Worm (Caenorhabditis elegans) whole organism, L1 larva: Measurements from ENCODE around the gene famh-161.

ENCODE experiments used
- C04F5.9 ChIP-seq: sonication (generic microtip); optimal IDR thresholded peaks from 2 replicates; lab custom pipeline; 2016; ENCODE audit warnings: missing genetic modification characterization, missing compliant biosample characterization
- C16A3.4 ChIP-seq: fragments of 150-350 bp; optimal IDR thresholded peaks from 2 replicates; lab custom pipeline; 2014; ENCODE audit warnings: missing biosample characterization, missing genetic modification characterization
- C34B4.2 ChIP-seq: sonication (generic microtip); optimal IDR thresholded peaks from 2 replicates; lab custom pipeline; 2017; ENCODE audit warnings: mild to moderate bottlenecking, missing genetic modification characterization, missing compliant biosample characterization
- Y116A8C.19 ChIP-seq: sonication (generic microtip); optimal IDR thresholded peaks from 2 replicates; lab custom pipeline; 2016; ENCODE audit warnings: missing compliant biosample characterization, missing genetic modification characterization, borderline replicate concordance
- aly-2 ChIP-seq: fragments of 150-350 bp; optimal IDR thresholded peaks from 2 replicates; lab custom pipeline; 2014; ENCODE audit warnings: missing biosample characterization, missing genetic modification characterization
- blmp-1 ChIP-seq: fragments of 150-350 bp; optimal IDR thresholded peaks from 2 replicates; lab custom pipeline; 2014; ENCODE audit warnings: missing biosample characterization, missing genetic modification characterization
- ces-1 ChIP-seq: fragments of 150-350 bp; optimal IDR thresholded peaks from 2 replicates; lab custom pipeline; 2014; ENCODE audit warnings: missing biosample characterization, missing genetic modification reagents, missing genetic modification characterization
- dpl-1 ChIP-seq, 3 experiments: fragments of 150-350 bp in 2 of 3; sonication (generic microtip) in 1 of 3; optimal IDR thresholded peaks; 2 replicates each; lab custom pipeline; 2014 to 2017; ENCODE audit warnings: missing biosample characterization in 3 of 3, missing genetic modification characterization in 3 of 3, missing genetic modification reagents in 3 of 3
- efl-1 ChIP-seq, 4 experiments: fragments of 150-350 bp; optimal IDR thresholded peaks in 3 of 4; peaks in 1 of 4; 1 replicate in 1 of 4; 2 replicates in 3 of 4; lab custom pipeline; 2014; ENCODE audit warnings: missing biosample characterization in 2 of 4, missing genetic modification characterization in 2 of 4, missing genetic modification reagents in 2 of 4
- egl-27 ChIP-seq, 2 experiments: fragments of 150-350 bp in 1 of 2; sonication (generic microtip); optimal IDR thresholded peaks; 3 replicates each; lab custom pipeline; 2017 to 2018; ENCODE audit warnings: missing biosample characterization in 2 of 2, missing genetic modification characterization in 2 of 2, missing genetic modification reagents in 2 of 2
- elt-2 ChIP-seq: sonication (generic microtip); optimal IDR thresholded peaks from 2 replicates; lab custom pipeline; 2016; ENCODE audit warnings: missing genetic modification characterization, mild to moderate bottlenecking, inconsistent platforms, missing compliant biosample characterization, missing genetic modification reagents
- fkh-10 ChIP-seq: sonication (generic microtip); optimal IDR thresholded peaks from 2 replicates; lab custom pipeline; 2017; ENCODE audit warnings: missing biosample characterization, missing genetic modification reagents, missing genetic modification characterization
- fkh-8 ChIP-seq: sonication (generic microtip); optimal IDR thresholded peaks from 2 replicates; lab custom pipeline; 2016; ENCODE audit warnings: mild to moderate bottlenecking, missing genetic modification characterization, missing compliant biosample characterization
- fos-1 ChIP-seq: fragments of 150-350 bp; optimal IDR thresholded peaks from 2 replicates; lab custom pipeline; 2014; ENCODE audit warnings: missing biosample characterization, missing genetic modification characterization
- grh-1 ChIP-seq: fragments of 200-800 bp; sonication (Bioruptor generic); IDR thresholded peaks from 2 replicates; pipeline ENCODE4 v1.3.6; 2022; ENCODE audit warnings: missing genetic modification reagents, missing genetic modification characterization, missing compliant biosample characterization
- irx-1 ChIP-seq: sonication (generic microtip); optimal IDR thresholded peaks from 2 replicates; lab custom pipeline; 2016; ENCODE audit warnings: missing genetic modification characterization, missing compliant biosample characterization
- lin-13 ChIP-seq: fragments of 150-350 bp; optimal IDR thresholded peaks from 2 replicates; lab custom pipeline; 2014; ENCODE audit warnings: missing biosample characterization, missing genetic modification reagents, missing genetic modification characterization
- lin-14 ChIP-seq: fragments of 200-800 bp; sonication (Bioruptor generic); optimal IDR thresholded peaks from 2 replicates; lab custom pipeline; 2018; ENCODE audit warnings: mild to moderate bottlenecking, missing genetic modification characterization, moderate library complexity, missing compliant biosample characterization
- lin-15B ChIP-seq: fragments of 150-350 bp; sonication (generic microtip); optimal IDR thresholded peaks from 3 replicates; lab custom pipeline; 2014; ENCODE audit warnings: missing biosample characterization, missing genetic modification characterization
- lin-35 ChIP-seq, 2 experiments: fragments of 150-350 bp; optimal IDR thresholded peaks; 2 replicates each; lab custom pipeline; 2014; ENCODE audit warnings: missing biosample characterization in 2 of 2, missing genetic modification characterization in 2 of 2, missing genetic modification reagents in 2 of 2
- lir-3 ChIP-seq: sonication (generic microtip); optimal IDR thresholded peaks from 2 replicates; lab custom pipeline; 2016; ENCODE audit warnings: mild to moderate bottlenecking, missing genetic modification characterization, moderate library complexity, missing compliant biosample characterization; ENCODE audit not compliant: poor library complexity
- mdl-1 ChIP-seq, 2 experiments: fragments of 150-350 bp; optimal IDR thresholded peaks; 2 replicates each; lab custom pipeline; 2014 to 2017; ENCODE audit warnings: missing biosample characterization in 2 of 2, missing genetic modification characterization in 2 of 2, inconsistent platforms in 1 of 2
- nhr-11 ChIP-seq: fragments of 150-350 bp; optimal IDR thresholded peaks from 2 replicates; lab custom pipeline; 2014; ENCODE audit warnings: missing biosample characterization, missing genetic modification characterization
- nhr-12 ChIP-seq: sonication (generic microtip); optimal IDR thresholded peaks from 2 replicates; lab custom pipeline; 2017; ENCODE audit warnings: missing biosample characterization, missing genetic modification characterization
- nhr-71 ChIP-seq: sonication (generic microtip); optimal IDR thresholded peaks from 2 replicates; lab custom pipeline; 2016; ENCODE audit warnings: mild to moderate bottlenecking, missing genetic modification characterization, moderate library complexity, missing compliant biosample characterization
- nhr-85 ChIP-seq: sonication (generic microtip); peaks from one replicate; lab custom pipeline; 2016; ENCODE audit warnings: missing genetic modification characterization, inconsistent platforms, missing compliant biosample characterization
- nhr-90 ChIP-seq: sonication (generic microtip); optimal IDR thresholded peaks from 2 replicates; lab custom pipeline; 2016; ENCODE audit warnings: mild to moderate bottlenecking, missing genetic modification characterization, missing compliant biosample characterization; ENCODE audit not compliant: poor library complexity
- sup-37 ChIP-seq: fragments of 200-800 bp; sonication (Bioruptor generic); optimal IDR thresholded peaks from 2 replicates; lab custom pipeline; 2018; ENCODE audit warnings: mild to moderate bottlenecking, missing genetic modification characterization, missing compliant biosample characterization
- tlp-1 ChIP-seq: fragments of 150-350 bp; optimal IDR thresholded peaks from 2 replicates; lab custom pipeline; 2014; ENCODE audit warnings: missing biosample characterization, missing genetic modification characterization
- unc-130 ChIP-seq: fragments of 150-350 bp; optimal IDR thresholded peaks from 2 replicates; lab custom pipeline; 2017; ENCODE audit warnings: missing biosample characterization, missing genetic modification characterization, inconsistent platforms
- unc-98 ChIP-seq: fragments of 200-800 bp; sonication (Bioruptor generic); IDR thresholded peaks from 2 replicates; pipeline ENCODE4 v1.3.6; 2022; ENCODE audit warnings: missing genetic modification characterization, missing compliant biosample characterization
- vab-15 ChIP-seq: sonication (generic microtip); optimal IDR thresholded peaks from 2 replicates; lab custom pipeline; 2017; ENCODE audit warnings: missing genotype, mild to moderate bottlenecking, missing genetic modification characterization, missing compliant biosample characterization

Gene famh-161

DNA sequence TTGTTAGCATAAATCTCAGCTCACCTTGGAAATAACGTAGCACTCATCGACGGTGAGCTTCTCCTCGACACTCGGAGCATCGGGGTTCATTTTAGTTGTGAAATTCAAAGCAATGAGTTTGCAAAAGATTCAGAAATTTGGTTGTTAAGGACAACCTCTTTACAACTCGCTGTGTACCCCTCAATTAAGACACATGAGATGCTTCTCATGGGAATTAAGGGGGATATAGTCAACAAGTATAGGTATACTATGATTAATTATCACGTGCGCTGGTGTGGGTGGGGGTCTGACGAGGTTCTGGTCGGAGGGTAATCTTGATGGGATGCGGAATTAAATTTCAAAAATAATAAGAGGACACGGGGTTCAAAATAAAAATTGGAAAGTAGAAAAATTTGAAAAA is 33.6 kb downstream of the famh-161 start, which contains the start of gene dct-14:
dct-14 (minus strand) TSS at position 101 of the 400 bp plus-strand sequence.
- TF ChIP-seq vab-15 (tag; lab: Kevin White, UChicago) (no peak), efl-1 (optimal IDR thresholded peaks at IDR 0.05; lab: Kevin White, UChicago) (no peak), efl-1 (GFP tag; optimal IDR thresholded peaks at IDR 0.05 in 1 of 2; lab: Kevin White, UChicago) (peak in 1 of 2 experiments; percentile 1), fkh-8 (peak; percentile 14)

DNA sequence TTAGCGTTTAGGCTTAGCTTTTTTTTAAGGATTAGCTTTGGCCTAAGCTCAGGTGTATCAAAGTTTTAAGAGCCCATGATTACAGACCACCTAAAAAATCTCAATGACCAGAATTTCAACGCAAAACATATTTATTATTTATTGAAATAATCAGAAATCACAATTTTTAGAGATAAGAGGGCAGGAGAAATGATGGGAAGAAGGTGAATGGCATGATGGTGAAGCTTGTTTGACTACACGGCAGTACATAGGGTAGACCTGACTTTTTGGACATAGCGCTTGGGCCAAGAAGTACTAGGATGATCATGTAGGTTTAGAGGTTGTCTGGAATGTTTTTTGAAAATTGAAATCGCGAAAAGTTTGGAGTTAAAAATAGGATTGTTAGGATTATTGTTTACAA is 34.3 kb downstream of the famh-161 start:
- TF ChIP-seq sup-37 (GFP tag; lab: Kevin White, UChicago) (no peak), unc-98 (GFP tag; lab: Robert Waterston, UW) (no peak), aly-2 (no peak)

DNA sequence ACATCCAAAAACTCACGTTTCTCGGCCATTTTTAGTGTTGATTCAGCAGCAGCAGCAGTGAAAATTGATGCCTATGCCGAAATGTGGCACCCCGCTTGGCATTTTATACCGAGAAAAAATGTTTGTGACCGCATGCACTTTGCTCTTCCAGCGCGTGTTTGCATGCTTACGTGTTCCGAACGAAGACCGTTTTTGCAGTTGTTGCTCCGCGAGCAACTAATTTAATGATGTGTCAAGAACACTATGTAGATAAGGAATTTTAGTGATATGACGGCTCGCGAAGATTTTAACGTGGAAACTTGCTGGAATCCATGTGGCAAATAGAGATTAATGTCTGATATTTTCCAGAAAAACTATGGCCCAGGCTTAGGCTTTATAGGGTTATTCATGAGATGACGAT is 35.0 kb downstream of the famh-161 start, which contains the start of gene dct-16:
dct-16 (minus strand) TSS at position 78 of the 400 bp plus-strand sequence.
- TF ChIP-seq nhr-90 (tag; lab: Kevin White, UChicago) (no peak), grh-1 (GFP tag; lab: Robert Waterston, UW) (no peak), blmp-1 (tag; lab: Kevin White, UChicago) (no peak), C34B4.2 (tag; lab: Kevin White, UChicago) (no peak), nhr-85 (tag; lab: Kevin White, UChicago) (no peak), C16A3.4 (tag; lab: Kevin White, UChicago) (no peak), nhr-11 (no peak), elt-2 (tag; lab: Kevin White, UChicago) (peak; percentile 72), mdl-1 (tag; optimal IDR thresholded peaks at IDR 0.05; lab: Kevin White, UChicago) (peak in 1 of 2 experiments; percentile 12), fos-1 (no peak), unc-98 (GFP tag; lab: Robert Waterston, UW) (no peak), C04F5.9 (no peak), lin-35 (GFP tag; optimal IDR thresholded peaks at IDR 0.05; lab: Kevin White, UChicago) (peak in 1 of 2 experiments; percentile 15), lir-3 (no peak), lin-13 (GFP tag; lab: Kevin White, UChicago) (no peak), egl-27 (tag; optimal IDR thresholded peaks at IDR 0.05; lab: Kevin White, UChicago) (no peak), Y116A8C.19 (tag; lab: Kevin White, UChicago) (no peak), ces-1 (GFP tag; lab: Kevin White, UChicago) (no peak), lin-14 (GFP tag; lab: Kevin White, UChicago) (peak; percentile 15), irx-1 (tag; lab: Kevin White, UChicago) (no peak), lin-15B (tag; lab: Kevin White, UChicago) (no peak), nhr-71 (peak; percentile 18), unc-130 (no peak), fkh-10 (GFP tag; lab: Kevin White, UChicago) (no peak), efl-1 (optimal IDR thresholded peaks at IDR 0.05; lab: Kevin White, UChicago) (no peak), efl-1 (GFP tag; optimal IDR thresholded peaks at IDR 0.05 in 1 of 2; lab: Kevin White, UChicago) (no peak), tlp-1 (no peak), dpl-1 (GFP tag; optimal IDR thresholded peaks at IDR 0.05; lab: Kevin White, UChicago) (no peak)

DNA sequence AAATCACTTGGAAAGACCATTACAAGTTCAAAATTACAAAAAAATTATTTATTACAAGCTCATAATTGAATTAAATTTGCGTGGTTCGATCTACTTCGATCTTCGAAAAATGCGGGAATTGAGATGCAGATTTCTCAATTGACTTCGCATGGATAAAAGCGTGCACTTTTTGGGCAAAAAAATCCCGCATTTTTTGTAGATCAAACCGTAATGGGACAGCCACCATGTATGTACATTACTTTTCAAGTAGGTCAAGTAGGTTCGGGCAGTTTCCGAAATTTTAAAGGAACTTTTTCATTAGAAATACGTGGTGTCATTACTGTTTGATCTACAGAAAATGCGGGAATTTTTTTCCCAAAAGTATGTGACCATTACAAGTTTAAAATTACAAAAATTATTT is 36.4 kb downstream of the famh-161 start:
- TF ChIP-seq elt-2 (tag; lab: Kevin White, UChicago) = peak; percentile 38
- TF ChIP-seq efl-1 (optimal IDR thresholded peaks at IDR 0.05; lab: Kevin White, UChicago) = no peak
- TF ChIP-seq efl-1 (GFP tag; optimal IDR thresholded peaks at IDR 0.05 in 1 of 2; lab: Kevin White, UChicago) = peak in 1 of 2 experiments; percentile 25
- no peak for TF ChIP-seq nhr-12 (tag; lab: Kevin White, UChicago)
